Worm (Caenorhabditis elegans) whole organism, mixed stage, embryonic: ENCODE data around the gene Y38H6C.23.

Experiments
- mep-1 ChIP-seq: fragments of 150-350 bp; optimal IDR thresholded peaks from 2 replicates; lab custom pipeline; 2017; ENCODE audit warnings: missing biosample characterization, missing genetic modification reagents, missing genetic modification characterization, inconsistent platforms
- nhr-12 ChIP-seq: fragments of 150-350 bp; optimal IDR thresholded peaks from 2 replicates; lab custom pipeline; 2014; ENCODE audit warnings: missing biosample characterization, missing genetic modification characterization
- unc-62 ChIP-seq: fragments of 150-350 bp; optimal IDR thresholded peaks from 2 replicates; lab custom pipeline; 2014; ENCODE audit warnings: missing biosample characterization, missing genetic modification reagents, missing genetic modification characterization

ce11 chrV:20566454-20566853 is 10.3 kb upstream of the Y38H6C.23 start, which contains the start of gene F26F2.3:
- no peak for TF ChIP-seq nhr-12 (tag; lab: Kevin White, UChicago)
- TF ChIP-seq unc-62 (GFP tag; lab: Kevin White, UChicago) = no peak
- no peak for TF ChIP-seq mep-1 (tag; lab: Kevin White, UChicago)
